Worm (Caenorhabditis elegans): Measurements from ENCODE around the gene cbs-2.

DNA sequence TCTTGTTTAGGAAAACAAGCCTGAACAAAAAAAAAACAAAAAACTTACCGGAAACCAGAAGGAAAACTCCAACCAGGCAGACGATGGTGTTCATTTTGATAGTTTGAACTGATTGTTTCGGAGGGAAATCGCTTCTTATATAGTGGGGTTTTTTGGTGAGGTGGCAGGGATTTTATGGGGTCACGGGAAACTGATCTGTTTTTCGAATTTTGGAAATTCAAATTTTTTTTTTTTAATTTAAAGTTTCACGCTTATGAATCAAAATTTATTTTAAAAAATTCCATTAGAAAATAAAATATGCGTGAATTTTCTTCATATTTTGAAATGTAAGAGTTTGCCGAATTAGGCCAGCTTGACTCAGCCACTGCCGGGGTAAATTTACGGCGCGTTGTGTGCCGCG is 48.0 kb downstream of the cbs-2 start, which contains the start of gene C33C12.7:
- no peak for TF ChIP-seq nhr-11 (tag; optimal IDR thresholded peaks at IDR 0.05)
- TF ChIP-seq unc-55 (GFP tag; optimal IDR thresholded peaks at IDR 0.05), result no peak
- no peak for TF ChIP-seq ama-1 (optimal IDR thresholded peaks at IDR 0.05)
- TF ChIP-seq skn-1 (tag; optimal IDR thresholded peaks at IDR 0.05), result no peak
- no peak for TF ChIP-seq elt-3 (tag; optimal IDR thresholded peaks at IDR 0.05)

Measured in whole organism, L2 larva.